Worm (Caenorhabditis elegans) whole organism, L4 larva: Measurements from ENCODE around the gene C13G3.12.

Source experiments
- ces-1 ChIP-seq: fragments of 150-350 bp; sonication (generic microtip); optimal IDR thresholded peaks from 4 replicates; lab custom pipeline; 2014; ENCODE audit warnings: missing biosample characterization, missing genetic modification reagents, missing genetic modification characterization
- fos-1 ChIP-seq: fragments of 150-350 bp; optimal IDR thresholded peaks from 2 replicates; lab custom pipeline; 2014; ENCODE audit warnings: missing biosample characterization, missing genetic modification characterization
- gei-8 ChIP-seq: fragments of 200-800 bp; sonication (Bioruptor generic); optimal IDR thresholded peaks from 2 replicates; lab custom pipeline; 2018; ENCODE audit warnings: mild to moderate bottlenecking, missing genetic modification characterization, missing compliant biosample characterization
- nhr-25 ChIP-seq: sonication (generic microtip); optimal IDR thresholded peaks from 2 replicates; lab custom pipeline; 2017; ENCODE audit warnings: missing genetic modification characterization, mild to moderate bottlenecking, missing compliant biosample characterization, antibody characterized with exemption, moderate library complexity, borderline replicate concordance; ENCODE audit not compliant: insufficient read depth
- nhr-28 ChIP-seq: fragments of 150-350 bp; optimal IDR thresholded peaks from 2 replicates; lab custom pipeline; 2014; ENCODE audit warnings: missing biosample characterization, missing genetic modification characterization
- nhr-42 ChIP-seq: fragments of 200-800 bp; sonication (Bioruptor generic); IDR thresholded peaks from 2 replicates; pipeline ENCODE4 v1.3.6; 2022; ENCODE audit warnings: missing genetic modification characterization, missing compliant biosample characterization
- nhr-76 ChIP-seq: fragments of 150-350 bp; optimal IDR thresholded peaks from 2 replicates; lab custom pipeline; 2014; ENCODE audit warnings: missing biosample characterization, missing genetic modification characterization
- skn-1 ChIP-seq: fragments of 150-350 bp; optimal IDR thresholded peaks from 2 replicates; lab custom pipeline; 2014; ENCODE audit warnings: missing biosample characterization, missing genetic modification characterization
- unc-62 ChIP-seq, 3 experiments: fragments of 150-350 bp in 1 of 3; sonication (generic microtip); optimal IDR thresholded peaks in 2 of 3; peaks in 1 of 3; 1 replicate in 1 of 3; 2 replicates in 2 of 3; lab custom pipeline; 2014 to 2017; ENCODE audit warnings: missing biosample characterization in 3 of 3, missing genetic modification characterization in 3 of 3, missing genetic modification reagents in 3 of 3, missing genotype in 1 of 3

ce11 chrV:11041499-11041898 lies 18.8 kb upstream of the C13G3.12 start, which contains the start of gene C45B11.5:
- no peak for TF ChIP-seq nhr-25 (tag; lab: Kevin White, UChicago)
- TF ChIP-seq skn-1: no peak
- TF ChIP-seq gei-8 (GFP tag; lab: Kevin White, UChicago): no peak
- TF ChIP-seq ces-1 (GFP tag; lab: Kevin White, UChicago): no peak
- no peak for TF ChIP-seq nhr-28 (tag; lab: Kevin White, UChicago)
- TF ChIP-seq nhr-42: no peak
- no peak for TF ChIP-seq nhr-76 (tag; lab: Kevin White, UChicago)
- TF ChIP-seq fos-1: no peak
- TF ChIP-seq unc-62 (GFP tag; optimal IDR thresholded peaks at IDR 0.05 in 1 of 2; lab: Kevin White, UChicago): no peak
- TF ChIP-seq unc-62 (tag; optimal IDR thresholded peaks at IDR 0.05; lab: Kevin White, UChicago): no peak
